Worm (Caenorhabditis elegans): ENCODE data around the gene gst-21.
"Not testable (repeated sequence)": the region's sequence is repeated elsewhere in the genome, so short reads cannot be mapped to it uniquely, and the experiment has no call there.

Gene gst-21

DNA sequence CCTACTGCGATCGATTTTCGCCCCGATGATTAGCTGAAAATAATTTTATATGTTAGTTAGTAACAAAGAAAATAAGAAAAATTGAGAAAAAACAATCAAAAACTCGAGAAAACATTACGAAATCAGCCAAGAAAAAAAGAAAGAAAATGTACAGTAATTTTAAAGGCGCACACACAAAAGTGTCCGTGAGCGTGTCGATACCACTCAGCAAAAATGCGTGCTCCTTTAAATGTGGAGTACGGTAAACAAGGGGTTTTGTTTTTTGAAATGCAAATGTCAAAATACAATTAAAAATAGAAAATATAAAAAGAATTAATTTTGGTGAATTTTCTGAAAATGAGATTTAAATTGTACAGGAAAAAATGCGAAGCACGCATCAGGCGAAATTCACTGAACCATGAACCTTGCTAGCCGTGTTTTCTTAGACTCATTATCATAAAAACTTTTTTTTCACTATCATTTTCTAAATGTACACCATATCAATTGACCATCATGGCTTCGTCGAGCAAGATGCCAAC, 30.2 kb downstream of the gst-21 start, which contains the start of gene srw-90:
Gene srw-90 (plus strand): TSS at position 468 of the 518 bp plus-strand sequence.
- TF ChIP-seq ztf-4 (tag; optimal IDR thresholded peaks at IDR 0.05) (no peak), nhr-43 (tag; optimal IDR thresholded peaks at IDR 0.05; ENCODE audit: poor library complexity, severe bottlenecking) (no peak), eor-1 (tag; optimal IDR thresholded peaks at IDR 0.05) (no peak), ztf-11 (tag; optimal IDR thresholded peaks at IDR 0.05) (no peak), nhr-77 (tag; optimal IDR thresholded peaks at IDR 0.05) (no peak), elt-3 (tag; optimal IDR thresholded peaks at IDR 0.05) (no peak), zag-1 (tag; optimal IDR thresholded peaks at IDR 0.05) (no peak), nhr-12 (tag; optimal IDR thresholded peaks at IDR 0.05) (no peak), snpc-4 (tag; optimal IDR thresholded peaks at IDR 0.05) (no peak), nhr-76 (tag; optimal IDR thresholded peaks at IDR 0.05) (no peak), unc-62 (GFP tag; optimal IDR thresholded peaks at IDR 0.05) (no peak)

DNA sequence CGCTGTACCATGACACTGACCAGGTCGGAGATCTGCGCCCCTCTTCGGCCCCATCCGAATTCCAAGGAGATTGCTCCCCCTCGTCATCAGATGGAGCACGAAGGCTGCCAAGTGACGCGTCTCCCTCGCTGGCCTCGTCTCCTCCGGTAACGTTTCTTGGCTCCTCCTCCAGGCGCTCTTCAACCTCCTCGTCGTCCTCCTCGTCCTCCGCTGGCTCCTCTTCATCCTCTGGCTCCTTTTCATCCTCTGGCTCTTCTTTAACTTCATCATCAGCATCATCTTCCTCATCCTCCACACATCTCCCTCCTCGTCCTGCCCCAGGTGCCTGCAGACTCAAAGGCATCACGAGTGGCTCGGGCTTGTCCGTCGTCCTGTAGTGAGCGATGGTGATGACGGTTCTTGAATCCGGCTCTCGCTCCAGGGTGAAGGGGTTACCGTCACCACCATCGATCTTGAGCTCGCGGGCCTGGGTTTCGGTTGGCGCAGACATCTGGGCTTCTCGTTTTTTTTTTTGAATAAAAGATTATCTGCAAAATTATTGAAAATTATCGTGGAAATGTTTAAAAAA, 32.5 kb downstream of the gst-21 start:
- no peak for TF ChIP-seq elt-2 (tag; optimal IDR thresholded peaks at IDR 0.05)
- no peak for TF ChIP-seq elt-1 (tag; optimal IDR thresholded peaks at IDR 0.05)
- TF ChIP-seq fkh-2 (tag; optimal IDR thresholded peaks at IDR 0.05), result no peak
- no peak for TF ChIP-seq nhr-11 (tag; optimal IDR thresholded peaks at IDR 0.05)

DNA sequence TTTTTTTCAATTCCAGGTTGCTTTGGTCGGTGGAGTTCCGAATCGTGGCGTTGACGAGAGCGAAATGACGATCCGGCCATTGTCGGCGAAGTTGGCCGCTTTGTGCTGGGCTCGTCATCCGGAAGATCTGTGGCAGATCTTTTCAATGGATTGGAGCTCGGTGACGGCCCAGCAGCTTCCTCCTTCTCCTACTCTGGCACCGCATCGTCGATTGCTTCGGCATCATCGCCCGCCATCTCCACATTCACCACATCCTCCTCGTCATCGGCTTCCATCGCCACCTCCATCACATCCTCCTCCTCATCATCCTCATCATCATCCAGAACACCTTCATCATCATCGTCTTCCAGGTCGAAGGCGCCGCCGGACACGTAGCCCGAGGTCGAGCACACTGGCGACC, 33.4 kb downstream of the gst-21 start:
- no peak for TF ChIP-seq eor-1 (tag; optimal IDR thresholded peaks at IDR 0.05)
- TF ChIP-seq nhr-76 (tag; optimal IDR thresholded peaks at IDR 0.05), result no peak
- no peak for TF ChIP-seq aly-2 (tag; optimal IDR thresholded peaks at IDR 0.05)
- TF ChIP-seq pqm-1 (tag; optimal IDR thresholded peaks at IDR 0.05), result no peak
- no peak for TF ChIP-seq nhr-237 (tag; optimal IDR thresholded peaks at IDR 0.05)
- TF ChIP-seq elt-3 (tag; optimal IDR thresholded peaks at IDR 0.05), result no peak
- no peak for TF ChIP-seq mml-1 (tag; optimal IDR thresholded peaks at IDR 0.05)
- TF ChIP-seq nhr-67 (tag; optimal IDR thresholded peaks at IDR 0.05), result no peak

DNA sequence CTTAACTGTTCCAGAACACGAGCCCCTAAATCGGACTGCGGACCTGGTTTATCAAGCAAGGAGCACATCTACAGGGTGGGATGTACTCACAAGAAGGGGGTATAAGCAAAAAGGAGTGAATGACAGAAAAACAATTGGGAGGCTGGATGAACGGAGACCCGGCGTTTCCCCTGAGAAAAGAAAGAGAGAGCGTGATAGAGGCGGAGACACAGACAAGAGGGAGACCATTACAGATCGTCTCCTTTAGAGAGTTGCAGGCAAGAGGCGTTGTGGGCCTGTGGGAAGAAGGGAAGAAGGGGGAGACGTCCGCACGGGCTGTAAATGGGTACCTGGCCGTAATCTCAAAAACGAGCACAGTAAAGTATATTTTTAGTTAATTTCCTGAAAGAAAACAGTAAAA, 37.9 kb downstream of the gst-21 start, which contains the start of gene Y46H3C.7:
Gene Y46H3C.7 (minus strand): TSS at position 147 of the 400 bp plus-strand sequence.
- not testable (repeated sequence) for TF ChIP-seq ztf-11, tbx-2, hmg-11 (tag; optimal IDR thresholded peaks at IDR 0.05)

DNA sequence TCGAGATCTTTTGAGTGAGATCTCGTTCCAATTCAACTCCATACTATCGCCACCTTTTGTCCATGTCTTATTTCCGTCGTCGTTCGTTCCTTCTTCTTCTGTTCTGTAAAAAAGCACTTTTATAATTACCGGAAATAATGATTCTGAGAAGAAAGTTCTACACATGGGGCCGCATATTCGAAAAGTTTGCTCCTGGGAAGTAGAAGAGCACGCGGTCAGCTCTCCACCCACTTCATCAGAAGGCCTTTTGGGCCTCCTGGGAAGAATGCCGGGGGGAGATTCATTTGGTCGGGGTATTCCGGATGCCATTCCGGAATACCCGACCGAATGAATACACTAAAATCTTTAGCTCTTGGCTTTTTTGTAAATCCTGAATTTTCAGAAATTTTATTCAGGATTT, 39.3 kb downstream of the gst-21 start, which contains the start of gene Y46H3C.5:
Gene Y46H3C.5 (minus strand): TSS at position 2 of the 400 bp plus-strand sequence.
- not testable (repeated sequence) for TF ChIP-seq ZK546.5, ceh-16, nhr-67 (tag; optimal IDR thresholded peaks at IDR 0.05)

DNA sequence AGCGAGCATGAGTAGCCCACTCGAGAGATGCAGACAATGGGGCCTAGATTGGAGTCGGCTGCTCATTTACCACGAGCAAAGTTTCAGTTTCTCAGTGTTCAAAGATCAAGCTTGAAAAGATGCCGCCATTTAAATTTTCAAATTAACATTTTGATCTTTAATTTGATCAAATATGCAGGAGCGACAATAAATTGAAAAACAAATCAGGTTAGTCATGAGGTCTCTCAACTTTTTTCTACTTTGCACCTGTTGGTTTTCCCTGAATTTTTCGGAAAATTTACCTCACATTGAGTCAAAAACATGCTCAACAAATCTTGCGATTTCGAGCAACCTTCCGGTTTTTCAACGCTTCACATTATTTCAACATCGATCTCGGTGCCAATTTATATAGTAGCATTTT, 46.5 kb downstream of the gst-21 start, which contains the start of gene srh-5:
Gene srh-5 (plus strand): TSS at position 301 of the 400 bp plus-strand sequence.
- no peak for TF ChIP-seq aly-2 (tag; optimal IDR thresholded peaks at IDR 0.05)
- TF ChIP-seq ceh-9 (tag; optimal IDR thresholded peaks at IDR 0.05), result no peak
- no peak for TF ChIP-seq nhr-77 (tag; optimal IDR thresholded peaks at IDR 0.05)
- TF ChIP-seq mdl-1 (tag; optimal IDR thresholded peaks at IDR 0.05), result no peak
- no peak for TF ChIP-seq daf-12 (tag; optimal IDR thresholded peaks at IDR 0.05)
- no peak for TF ChIP-seq tbx-2 (tag; optimal IDR thresholded peaks at IDR 0.05)
- TF ChIP-seq ZK546.5 (tag; optimal IDR thresholded peaks at IDR 0.05), result no peak
- no peak for TF ChIP-seq nhr-67 (tag; optimal IDR thresholded peaks at IDR 0.05)
- TF ChIP-seq egl-5 (tag; optimal IDR thresholded peaks at IDR 0.05), result no peak
- TF ChIP-seq ama-1 (optimal IDR thresholded peaks at IDR 0.05), result no peak

DNA sequence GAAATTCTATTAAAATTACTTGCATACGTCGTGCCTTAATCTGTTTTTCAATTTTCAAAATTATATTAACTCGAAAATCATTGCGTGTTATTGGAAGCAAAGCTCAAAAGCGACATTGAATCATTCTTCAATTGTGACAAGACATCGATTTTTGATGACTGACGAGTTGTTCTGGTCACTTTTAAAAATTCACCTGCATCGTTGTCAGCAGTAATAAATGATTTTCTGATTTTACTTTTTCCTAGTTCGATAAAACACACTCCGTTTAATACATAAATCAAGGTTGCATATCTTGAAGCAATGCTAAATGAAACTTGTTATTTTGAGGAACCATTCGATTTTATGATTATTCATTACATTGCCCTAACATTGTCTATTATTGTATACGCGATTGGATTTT, 49.5 kb downstream of the gst-21 start, which contains the start of gene srh-3:
Gene srh-3 (plus strand): TSS at position 301 of the 400 bp plus-strand sequence.
- TF ChIP-seq lsy-12 (tag; optimal IDR thresholded peaks at IDR 0.05) (no peak), sea-2 (GFP tag; optimal IDR thresholded peaks at IDR 0.05) (no peak), nhr-77 (tag; optimal IDR thresholded peaks at IDR 0.05) (no peak), jun-1 (tag; optimal IDR thresholded peaks at IDR 0.05) (no peak), nhr-237 (tag; optimal IDR thresholded peaks at IDR 0.05) (no peak), R02D3.7 (tag; optimal IDR thresholded peaks at IDR 0.05) (no peak), snpc-4 (tag; optimal IDR thresholded peaks at IDR 0.05) (no peak), nhr-43 (tag; optimal IDR thresholded peaks at IDR 0.05; ENCODE audit: poor library complexity, severe bottlenecking) (no peak), ZK546.5 (tag; optimal IDR thresholded peaks at IDR 0.05) (no peak), ceh-16 (tag; optimal IDR thresholded peaks at IDR 0.05) (no peak), ceh-9 (tag; optimal IDR thresholded peaks at IDR 0.05) (no peak), pha-4 (tag; optimal IDR thresholded peaks at IDR 0.05) (no peak), zag-1 (tag; optimal IDR thresholded peaks at IDR 0.05) (no peak), ztf-4 (tag; optimal IDR thresholded peaks at IDR 0.05) (no peak), daf-12 (tag; optimal IDR thresholded peaks at IDR 0.05) (no peak), pqm-1 (tag; optimal IDR thresholded peaks at IDR 0.05) (no peak), elt-1 (tag; optimal IDR thresholded peaks at IDR 0.05) (no peak), egl-5 (tag; optimal IDR thresholded peaks at IDR 0.05) (no peak), elt-2 (tag; optimal IDR thresholded peaks at IDR 0.05) (no peak), mml-1 (tag; optimal IDR thresholded peaks at IDR 0.05) (no peak)

Measured in whole organism, L3 larva.